Worm (Caenorhabditis elegans) whole organism, L4 larva: ENCODE data around the gene H01G02.4.

Experiments used
- F26F4.8 ChIP-seq: fragments of 200-800 bp; sonication (Bioruptor generic); conservative IDR thresholded peaks from 2 replicates; pipeline ENCODE4 v1.3.6; 2022; ENCODE audit warnings: missing genetic modification characterization, missing compliant biosample characterization
- R02D3.7 ChIP-seq: fragments of 150-350 bp; sonication (generic microtip); optimal IDR thresholded peaks from 3 replicates; lab custom pipeline; 2014; ENCODE audit warnings: missing biosample characterization, missing genetic modification characterization
- Y48G9A.11 ChIP-seq: fragments of 200-800 bp; sonication (Bioruptor generic); IDR thresholded peaks from 2 replicates; pipeline ENCODE4 v1.3.6; 2022; ENCODE audit warnings: missing genetic modification reagents, missing genetic modification characterization, missing compliant biosample characterization
- Y5F2A.4 ChIP-seq: fragments of 200-800 bp; sonication (Bioruptor generic); optimal IDR thresholded peaks from 2 replicates; lab custom pipeline; 2018; ENCODE audit warnings: mild to moderate bottlenecking, missing genetic modification characterization, missing compliant biosample characterization
- ZK546.5 ChIP-seq, 2 experiments: sonication (generic microtip); optimal IDR thresholded peaks; 2 replicates each; lab custom pipeline; 2017; ENCODE audit warnings: missing biosample characterization in 2 of 2, missing genetic modification characterization in 2 of 2
- aha-1 ChIP-seq: fragments of 150-350 bp; peaks from one replicate; lab custom pipeline; 2014; ENCODE audit warnings: missing biosample characterization, missing genetic modification characterization
- ama-1 ChIP-seq: fragments of 150-350 bp; optimal IDR thresholded peaks from 2 replicates; lab custom pipeline; 2014; ENCODE audit warnings: inconsistent platforms, mixed read lengths
- arid-1 ChIP-seq: fragments of 200-800 bp; sonication (Bioruptor generic); conservative IDR thresholded peaks from 2 replicates; pipeline ENCODE4 v1.3.6; 2022; ENCODE audit warnings: missing genetic modification reagents, missing genetic modification characterization, missing compliant biosample characterization
- ceh-20 ChIP-seq: fragments of 200-800 bp; sonication (Bioruptor generic); IDR thresholded peaks from 2 replicates; pipeline ENCODE4 v1.3.6; 2022; ENCODE audit warnings: missing genetic modification reagents, missing genetic modification characterization, missing compliant biosample characterization
- ceh-44 ChIP-seq: fragments of 200-800 bp; sonication (Bioruptor generic); IDR thresholded peaks from 2 replicates; pipeline ENCODE4 v1.3.6; 2022; ENCODE audit warnings: missing genetic modification reagents, missing genetic modification characterization, missing compliant biosample characterization
- ces-1 ChIP-seq: fragments of 150-350 bp; sonication (generic microtip); optimal IDR thresholded peaks from 4 replicates; lab custom pipeline; 2014; ENCODE audit warnings: missing biosample characterization, missing genetic modification reagents, missing genetic modification characterization
- ctbp-1 ChIP-seq: fragments of 200-800 bp; sonication (Bioruptor generic); IDR thresholded peaks from 2 replicates; pipeline ENCODE4 v1.3.6; 2022; ENCODE audit warnings: missing genetic modification reagents, missing genetic modification characterization, missing compliant biosample characterization
- daf-16 ChIP-seq, 3 experiments: sonication (generic microtip); optimal IDR thresholded peaks; 2 replicates each; lab custom pipeline; 2016 to 2017; ENCODE audit warnings: missing genetic modification characterization in 3 of 3, missing genetic modification reagents in 3 of 3, mild to moderate bottlenecking in 2 of 3, missing compliant biosample characterization in 2 of 3, missing biosample characterization in 1 of 3, moderate library complexity in 1 of 3
- daf-8 ChIP-seq: fragments of 200-800 bp; sonication (Bioruptor generic); IDR thresholded peaks from 2 replicates; pipeline ENCODE4 v1.3.6; 2022; ENCODE audit warnings: missing genetic modification characterization, missing compliant biosample characterization
- dmd-6 ChIP-seq: fragments of 200-800 bp; sonication (Bioruptor generic); IDR thresholded peaks from 2 replicates; pipeline ENCODE4 v1.3.6; 2022; ENCODE audit warnings: missing genetic modification reagents, missing genetic modification characterization, missing compliant biosample characterization
- dve-1 ChIP-seq: sonication (generic microtip); optimal IDR thresholded peaks from 2 replicates; lab custom pipeline; 2017; ENCODE audit warnings: antibody characterized with exemption, mild to moderate bottlenecking, missing genetic modification characterization, missing compliant biosample characterization; ENCODE audit not compliant: insufficient read depth
- fkh-10 ChIP-seq: fragments of 150-350 bp; optimal IDR thresholded peaks from 2 replicates; lab custom pipeline; 2014; ENCODE audit warnings: missing biosample characterization, missing genetic modification reagents, missing genetic modification characterization
- fos-1 ChIP-seq: fragments of 150-350 bp; optimal IDR thresholded peaks from 2 replicates; lab custom pipeline; 2014; ENCODE audit warnings: missing biosample characterization, missing genetic modification characterization
- hlh-11 ChIP-seq: fragments of 200-800 bp; sonication (Bioruptor generic); optimal IDR thresholded peaks from 2 replicates; lab custom pipeline; 2018; ENCODE audit warnings: mild to moderate bottlenecking, missing genetic modification characterization, missing compliant biosample characterization
- jun-1 ChIP-seq: fragments of 150-350 bp; optimal IDR thresholded peaks from 2 replicates; lab custom pipeline; 2014; ENCODE audit warnings: missing biosample characterization, missing genetic modification reagents, missing genetic modification characterization
- lim-7 ChIP-seq: fragments of 200-800 bp; sonication (Bioruptor generic); IDR thresholded peaks from 2 replicates; pipeline ENCODE4 v1.3.6; 2022; ENCODE audit warnings: missing genetic modification characterization, missing compliant biosample characterization
- lin-1 ChIP-seq: fragments of 200-800 bp; sonication (Bioruptor generic); IDR thresholded peaks from 2 replicates; pipeline ENCODE4 v1.3.6; 2022; ENCODE audit warnings: missing genetic modification reagents, missing genetic modification characterization, missing compliant biosample characterization
- lin-38 ChIP-seq: fragments of 200-800 bp; sonication (Bioruptor generic); IDR thresholded peaks from 2 replicates; pipeline ENCODE4 v1.3.6; 2022; ENCODE audit warnings: missing genetic modification reagents, missing genetic modification characterization, missing compliant biosample characterization
- lsy-2 ChIP-seq, 2 experiments: fragments of 150-350 bp in 1 of 2; sonication (generic microtip) in 1 of 2; optimal IDR thresholded peaks; 2 replicates each; lab custom pipeline; 2014 to 2017; ENCODE audit warnings: missing biosample characterization in 2 of 2, missing genetic modification characterization in 2 of 2
- madf-5 ChIP-seq, 2 experiments: fragments of 200-800 bp; sonication (Bioruptor generic); IDR thresholded peaks; 2 replicates each; pipeline ENCODE4 v1.3.6; 2022; ENCODE audit warnings: missing compliant biosample characterization in 2 of 2, missing genetic modification characterization in 2 of 2
- madf-9 ChIP-seq: fragments of 200-800 bp; sonication (Bioruptor generic); conservative IDR thresholded peaks from 2 replicates; pipeline ENCODE4 v1.3.6; 2022; ENCODE audit warnings: missing genetic modification reagents, missing genetic modification characterization, missing compliant biosample characterization
- mdl-1 ChIP-seq, 2 experiments: fragments of 150-350 bp in 1 of 2; sonication (generic microtip) in 1 of 2; optimal IDR thresholded peaks; 2 replicates each; lab custom pipeline; 2014 to 2017; ENCODE audit warnings: missing biosample characterization in 2 of 2, missing genetic modification characterization in 2 of 2
- mep-1 ChIP-seq: fragments of 150-350 bp; sonication (generic microtip); optimal IDR thresholded peaks from 3 replicates; lab custom pipeline; 2014; ENCODE audit warnings: missing biosample characterization, missing genetic modification characterization
- mes-2 ChIP-seq: sonication (generic microtip); optimal IDR thresholded peaks from 2 replicates; lab custom pipeline; 2016; ENCODE audit warnings: missing genotype, mild to moderate bottlenecking, missing genetic modification characterization, missing compliant biosample characterization; ENCODE audit not compliant: poor library complexity, severe bottlenecking
- nhr-10 ChIP-seq: fragments of 150-350 bp; optimal IDR thresholded peaks from 2 replicates; lab custom pipeline; 2014; ENCODE audit warnings: missing biosample characterization, missing genetic modification characterization
- nhr-11 ChIP-seq: fragments of 150-350 bp; optimal IDR thresholded peaks from 2 replicates; lab custom pipeline; 2014; ENCODE audit warnings: missing biosample characterization, missing genetic modification characterization
- nhr-237 ChIP-seq: sonication (generic microtip); optimal IDR thresholded peaks from 2 replicates; lab custom pipeline; 2017; ENCODE audit warnings: missing biosample characterization, missing genetic modification characterization
- nhr-28 ChIP-seq: fragments of 150-350 bp; optimal IDR thresholded peaks from 2 replicates; lab custom pipeline; 2014; ENCODE audit warnings: missing biosample characterization, missing genetic modification characterization
- nhr-48 ChIP-seq: sonication (generic microtip); optimal IDR thresholded peaks from 2 replicates; lab custom pipeline; 2016; ENCODE audit warnings: mild to moderate bottlenecking, missing genetic modification characterization, missing compliant biosample characterization
- nhr-76 ChIP-seq: fragments of 150-350 bp; optimal IDR thresholded peaks from 2 replicates; lab custom pipeline; 2014; ENCODE audit warnings: missing biosample characterization, missing genetic modification characterization
- nhr-77 ChIP-seq: fragments of 150-350 bp; optimal IDR thresholded peaks from 2 replicates; lab custom pipeline; 2014; ENCODE audit warnings: missing biosample characterization, missing genetic modification characterization
- php-3 ChIP-seq: fragments of 200-800 bp; sonication (Bioruptor generic); IDR thresholded peaks from 2 replicates; pipeline ENCODE4 v1.3.6; 2022; ENCODE audit warnings: missing genetic modification reagents, missing genetic modification characterization, missing compliant biosample characterization
- rbr-2 ChIP-seq: sonication (generic microtip); optimal IDR thresholded peaks from 2 replicates; lab custom pipeline; 2016; ENCODE audit warnings: missing genotype, missing genetic modification characterization, missing compliant biosample characterization
- set-16 ChIP-seq: fragments of 200-800 bp; sonication (Bioruptor generic); IDR thresholded peaks from 2 replicates; pipeline ENCODE4 v1.3.6; 2022; ENCODE audit warnings: missing genetic modification reagents, missing genetic modification characterization, missing compliant biosample characterization
- snpc-4 ChIP-seq: fragments of 150-350 bp; optimal IDR thresholded peaks from 2 replicates; lab custom pipeline; 2014; ENCODE audit warnings: missing biosample characterization, missing genetic modification characterization
- spr-1 ChIP-seq: sonication (generic microtip); optimal IDR thresholded peaks from 2 replicates; lab custom pipeline; 2016; ENCODE audit warnings: mild to moderate bottlenecking, missing genetic modification characterization, missing compliant biosample characterization
- tag-97 ChIP-seq: fragments of 200-800 bp; sonication (Bioruptor generic); IDR thresholded peaks from 2 replicates; pipeline ENCODE4 v1.3.6; 2022; ENCODE audit warnings: missing genetic modification characterization, missing compliant biosample characterization
- unc-130 ChIP-seq: sonication (generic microtip); optimal IDR thresholded peaks from 2 replicates; lab custom pipeline; 2016; ENCODE audit warnings: missing genetic modification reagents, missing genetic modification characterization, missing compliant biosample characterization
- unc-39 ChIP-seq: sonication (generic microtip); optimal IDR thresholded peaks from 2 replicates; lab custom pipeline; 2017; ENCODE audit warnings: missing biosample characterization, missing genetic modification characterization
- unc-62 ChIP-seq, 3 experiments: fragments of 150-350 bp in 1 of 3; sonication (generic microtip); optimal IDR thresholded peaks in 2 of 3; peaks in 1 of 3; 1 replicate in 1 of 3; 2 replicates in 2 of 3; lab custom pipeline; 2014 to 2017; ENCODE audit warnings: missing biosample characterization in 3 of 3, missing genetic modification characterization in 3 of 3, missing genetic modification reagents in 3 of 3, missing genotype in 1 of 3
- zag-1 ChIP-seq: fragments of 150-350 bp; optimal IDR thresholded peaks from 2 replicates; lab custom pipeline; 2014; ENCODE audit warnings: missing biosample characterization, missing genetic modification characterization
- ztf-11 ChIP-seq: fragments of 150-350 bp; optimal IDR thresholded peaks from 2 replicates; lab custom pipeline; 2014; ENCODE audit warnings: missing biosample characterization, missing genetic modification characterization

Gene H01G02.4

ce11 chrIV:11793170-11793569, 9.8 kb downstream of the H01G02.4 start:
- TF ChIP-seq aha-1 (tag; lab: Kevin White, UChicago) (peak; percentile 71), mep-1 (peak; percentile 6), ctbp-1 (GFP tag; lab: Robert Waterston, UW) (peak; percentile 75), ceh-20 (GFP tag; lab: Robert Waterston, UW) (peak; percentile 67), set-16 (peak; percentile 78), tag-97 (GFP tag; lab: Robert Waterston, UW) (no peak), hlh-11 (tag; lab: Kevin White, UChicago) (peak; percentile 6), zag-1 (no peak), dmd-6 (peak; percentile 9; the same call in 1 of the 2 replicates), lsy-2 (tag; optimal IDR thresholded peaks at IDR 0.05; lab: Kevin White, UChicago) (peak in 1 of 2 experiments; percentile 42), lin-1 (GFP tag; lab: Robert Waterston, UW) (no peak)

- TF ChIP-seq nhr-28 (no peak), mep-1 (no peak), ztf-11 (tag; lab: Kevin White, UChicago) (no peak)
Observed at ce11 chrIV:11792495-11792894, 10.4 kb downstream of the H01G02.4 start, which contains the start of gene H01G02.3. Gene H01G02.3 (minus strand): TSS chrIV:11792595.

DNA sequence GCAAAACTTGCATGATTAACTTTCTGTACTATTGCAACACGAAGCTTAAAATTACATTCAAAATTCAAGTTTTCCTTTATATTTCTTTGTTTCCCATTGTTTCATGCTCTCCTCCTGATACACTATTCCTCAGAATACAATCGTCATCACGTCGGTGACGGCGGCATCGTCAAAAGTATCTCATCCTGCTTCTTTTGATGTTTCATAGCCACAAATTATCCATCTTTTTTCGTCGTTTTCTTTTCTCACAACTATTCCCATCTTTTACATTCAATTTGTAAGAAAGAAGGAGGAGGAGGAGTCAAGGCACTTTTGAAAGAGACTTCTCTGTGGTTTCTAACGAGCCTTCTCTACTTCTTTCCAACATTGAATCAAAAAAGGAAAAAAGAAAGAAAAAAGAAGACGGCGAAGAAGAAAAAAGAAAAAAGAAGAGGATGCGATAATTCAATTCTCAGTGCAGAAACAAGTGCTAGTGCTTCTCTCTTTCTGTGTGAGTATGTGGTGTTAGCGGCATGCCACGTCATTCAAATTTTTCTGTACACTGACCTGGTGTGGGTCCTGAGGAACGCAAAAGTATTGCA, 14.5 kb downstream of the H01G02.4 start:
- TF ChIP-seq nhr-10 (tag; lab: Kevin White, UChicago) (no peak), lim-7 (GFP tag; lab: Robert Waterston, UW) (no peak), nhr-76 (tag; lab: Kevin White, UChicago) (no peak), daf-16 (GFP tag; optimal IDR thresholded peaks at IDR 0.05; lab: Kevin White, UChicago) (no peak), daf-16 (tag; optimal IDR thresholded peaks at IDR 0.05; lab: Kevin White, UChicago) (no peak), mdl-1 (tag; optimal IDR thresholded peaks at IDR 0.05; lab: Kevin White, UChicago) (no peak), hlh-11 (tag; lab: Kevin White, UChicago) (no peak), lin-38 (no peak), nhr-77 (tag; lab: Kevin White, UChicago) (no peak), unc-39 (tag; lab: Kevin White, UChicago) (no peak), ctbp-1 (GFP tag; lab: Robert Waterston, UW) (no peak), daf-8 (GFP tag; lab: Robert Waterston, UW) (no peak), aha-1 (tag; lab: Kevin White, UChicago) (peak; percentile 89), mep-1 (peak; percentile 19), ama-1 (lab: Kevin White, UChicago) (no peak), nhr-237 (tag; lab: Kevin White, UChicago) (no peak), nhr-48 (tag; lab: Kevin White, UChicago) (no peak), Y48G9A.11 (GFP tag; lab: Robert Waterston, UW) (no peak), madf-9 (GFP tag; lab: Robert Waterston, UW) (no peak), lsy-2 (tag; optimal IDR thresholded peaks at IDR 0.05; lab: Kevin White, UChicago) (peak in 1 of 2 experiments; percentile 23), snpc-4 (no peak), unc-130 (GFP tag; lab: Kevin White, UChicago) (no peak), jun-1 (tag; lab: Kevin White, UChicago) (no peak), php-3 (GFP tag; lab: Robert Waterston, UW) (no peak), Y5F2A.4 (GFP tag; lab: Kevin White, UChicago) (no peak), F26F4.8 (GFP tag; lab: Robert Waterston, UW) (no peak), nhr-11 (tag; lab: Kevin White, UChicago) (no peak), mes-2 (tag; lab: Kevin White, UChicago) (no peak), dve-1 (tag; lab: Kevin White, UChicago) (no peak), unc-62 (GFP tag; optimal IDR thresholded peaks at IDR 0.05 in 1 of 2; lab: Kevin White, UChicago) (peak in 1 of 2 experiments; percentile 53), unc-62 (tag; optimal IDR thresholded peaks at IDR 0.05; lab: Kevin White, UChicago) (no peak), ceh-44 (GFP tag; lab: Robert Waterston, UW) (no peak), fos-1 (tag; lab: Kevin White, UChicago) (no peak), R02D3.7 (tag; lab: Kevin White, UChicago) (no peak), ZK546.5 (tag; optimal IDR thresholded peaks at IDR 0.05; lab: Kevin White, UChicago) (no peak), madf-5 (GFP tag; IDR thresholded peaks at IDR 0.05; lab: Robert Waterston, UW) (no peak), arid-1 (GFP tag; lab: Robert Waterston, UW) (no peak), rbr-2 (no peak), spr-1 (tag; lab: Kevin White, UChicago) (no peak), fkh-10 (GFP tag; lab: Kevin White, UChicago) (peak; percentile 83), ces-1 (GFP tag; lab: Kevin White, UChicago) (peak; percentile 82)
